Worm (Caenorhabditis elegans) whole organism, young adult: ENCODE results near the gene C36A4.11.

Experiments used
- B0035.1 ChIP-seq: sonication (generic microtip); optimal IDR thresholded peaks from 2 replicates; lab custom pipeline; 2016; ENCODE audit warnings: missing genetic modification characterization, mild to moderate bottlenecking, missing compliant biosample characterization, missing genotype, missing genetic modification reagents
- B0336.3 ChIP-seq: fragments of 200-800 bp; sonication (Bioruptor generic); IDR thresholded peaks from 2 replicates; pipeline ENCODE4 v1.3.6; 2022; ENCODE audit warnings: missing genetic modification characterization, missing compliant biosample characterization
- F22D6.2 ChIP-seq: sonication (generic microtip); optimal IDR thresholded peaks from 2 replicates; lab custom pipeline; 2016; ENCODE audit warnings: mild to moderate bottlenecking, missing genetic modification characterization, missing compliant biosample characterization
- F23B12.7 ChIP-seq: sonication (generic microtip); optimal IDR thresholded peaks from 2 replicates; lab custom pipeline; 2017; ENCODE audit warnings: missing genetic modification characterization, mild to moderate bottlenecking, missing compliant biosample characterization, antibody characterized with exemption, moderate library complexity; ENCODE audit not compliant: insufficient read depth
- F37B4.10 ChIP-seq: fragments of 200-800 bp; sonication (Bioruptor generic); IDR thresholded peaks from 2 replicates; pipeline ENCODE4 v1.3.6; 2022; ENCODE audit warnings: missing genetic modification characterization, missing compliant biosample characterization
- F49E8.2 ChIP-seq: sonication (generic microtip); optimal IDR thresholded peaks from 3 replicates; lab custom pipeline; 2017; ENCODE audit warnings: missing genetic modification characterization, mild to moderate bottlenecking, missing compliant biosample characterization, antibody characterized with exemption, moderate library complexity; ENCODE audit not compliant: insufficient read depth
- K11D2.4 ChIP-seq: fragments of 200-800 bp; sonication (Bioruptor generic); IDR thresholded peaks from 2 replicates; pipeline ENCODE4 v1.3.6; 2022; ENCODE audit warnings: missing genetic modification reagents, missing genetic modification characterization, missing compliant biosample characterization
- T07F8.4 ChIP-seq: sonication (generic microtip); optimal IDR thresholded peaks from 2 replicates; lab custom pipeline; 2016; ENCODE audit warnings: mild to moderate bottlenecking, missing genetic modification characterization, moderate library complexity, missing compliant biosample characterization
- Y95B8A.8 ChIP-seq: fragments of 200-800 bp; sonication (Bioruptor generic); IDR thresholded peaks from 2 replicates; pipeline ENCODE4 v1.3.6; 2022; ENCODE audit warnings: missing genetic modification reagents, missing genetic modification characterization, missing compliant biosample characterization
- ZK185.1 ChIP-seq: sonication (generic microtip); optimal IDR thresholded peaks from 2 replicates; lab custom pipeline; 2016; ENCODE audit warnings: mild to moderate bottlenecking, missing genetic modification characterization, missing compliant biosample characterization; ENCODE audit not compliant: poor library complexity, severe bottlenecking
- ama-1 ChIP-seq, 3 experiments: fragments of 150-350 bp in 1 of 3; sonication (generic microtip) in 2 of 3; optimal IDR thresholded peaks; 2 replicates each; lab custom pipeline; 2014 to 2018; ENCODE audit warnings: missing biosample characterization in 2 of 3, missing genetic modification characterization in 2 of 3, missing genetic modification reagents in 2 of 3
- aptf-2 ChIP-seq: fragments of 200-800 bp; sonication (Bioruptor generic); conservative IDR thresholded peaks from 2 replicates; pipeline ENCODE4 v1.3.6; 2022; ENCODE audit warnings: missing genetic modification reagents, missing genetic modification characterization, missing compliant biosample characterization
- aptf-3 ChIP-seq: fragments of 200-800 bp; sonication (Bioruptor generic); IDR thresholded peaks from 2 replicates; pipeline ENCODE4 v1.3.6; 2022; ENCODE audit warnings: missing genetic modification characterization, missing compliant biosample characterization
- attf-5 ChIP-seq: fragments of 200-800 bp; sonication (Bioruptor generic); optimal IDR thresholded peaks from 2 replicates; lab custom pipeline; 2018; ENCODE audit warnings: mild to moderate bottlenecking, missing genetic modification characterization, missing compliant biosample characterization
- cebp-1 ChIP-seq, 2 experiments: fragments of 200-800 bp in 1 of 2; sonication (Bioruptor generic) in 1 of 2; sonication (generic microtip) in 1 of 2; IDR thresholded peaks in 1 of 2; optimal IDR thresholded peaks in 1 of 2; 2 replicates each; pipeline versions ENCODE4 v1.3.6 to Lab custom; 2017 to 2022; ENCODE audit warnings: missing compliant biosample characterization in 2 of 2, missing genetic modification characterization in 2 of 2, mild to moderate bottlenecking in 1 of 2, missing genetic modification reagents in 1 of 2, moderate library complexity in 1 of 2
- cebp-2 ChIP-seq: fragments of 200-800 bp; sonication (Bioruptor generic); IDR thresholded peaks from 2 replicates; pipeline ENCODE4 v1.3.6; 2022; ENCODE audit warnings: missing genetic modification characterization, missing compliant biosample characterization
- ceh-27 ChIP-seq: fragments of 200-800 bp; sonication (Bioruptor generic); optimal IDR thresholded peaks from 2 replicates; lab custom pipeline; 2018; ENCODE audit warnings: mild to moderate bottlenecking, missing genetic modification characterization, moderate library complexity, missing compliant biosample characterization
- dox-1 ChIP-seq: fragments of 200-800 bp; sonication (Bioruptor generic); IDR thresholded peaks from 2 replicates; pipeline ENCODE4 v1.3.6; 2022; ENCODE audit warnings: missing genetic modification reagents, missing genetic modification characterization, missing compliant biosample characterization
- egrh-3 ChIP-seq: fragments of 200-800 bp; sonication (Bioruptor generic); IDR thresholded peaks from 2 replicates; pipeline ENCODE4 v1.3.6; 2022; ENCODE audit warnings: missing genetic modification reagents, missing genetic modification characterization, missing compliant biosample characterization
- hmg-1.2 ChIP-seq: fragments of 200-800 bp; sonication (Bioruptor generic); IDR thresholded peaks from 2 replicates; pipeline ENCODE4 v1.3.6; 2022; ENCODE audit warnings: missing genetic modification reagents, missing genetic modification characterization, missing compliant biosample characterization
- let-607 ChIP-seq, 2 experiments: fragments of 200-800 bp in 1 of 2; sonication (Bioruptor generic) in 1 of 2; sonication (generic microtip) in 1 of 2; optimal IDR thresholded peaks; 2 replicates each; lab custom pipeline; 2016 to 2018; ENCODE audit warnings: mild to moderate bottlenecking in 2 of 2, missing compliant biosample characterization in 2 of 2, missing genetic modification characterization in 2 of 2, moderate library complexity in 2 of 2, missing genotype in 1 of 2
- madf-3 ChIP-seq: fragments of 200-800 bp; sonication (Bioruptor generic); IDR thresholded peaks from 2 replicates; pipeline ENCODE4 v1.3.6; 2022; ENCODE audit warnings: missing genetic modification reagents, missing genetic modification characterization, missing compliant biosample characterization
- mel-28 ChIP-seq: sonication (generic microtip); optimal IDR thresholded peaks from 2 replicates; lab custom pipeline; 2016; ENCODE audit warnings: borderline replicate concordance, mild to moderate bottlenecking, missing genetic modification characterization, missing compliant biosample characterization
- nfya-1 ChIP-seq: sonication (generic microtip); optimal IDR thresholded peaks from 2 replicates; lab custom pipeline; 2017; ENCODE audit warnings: antibody characterized with exemption, missing compliant biosample characterization, missing genetic modification characterization, borderline replicate concordance; ENCODE audit not compliant: insufficient read depth
- nfyb-1 ChIP-seq: fragments of 200-800 bp; sonication (Bioruptor generic); IDR thresholded peaks from 2 replicates; pipeline ENCODE4 v1.3.6; 2022; ENCODE audit warnings: missing genetic modification reagents, missing genetic modification characterization, missing compliant biosample characterization
- nhr-120 ChIP-seq: fragments of 200-800 bp; sonication (Bioruptor generic); IDR thresholded peaks from 2 replicates; pipeline ENCODE4 v1.3.6; 2022; ENCODE audit warnings: missing genetic modification characterization, missing compliant biosample characterization
- nhr-80 ChIP-seq: sonication (generic microtip); optimal IDR thresholded peaks from 2 replicates; lab custom pipeline; 2016; ENCODE audit warnings: missing genetic modification characterization, missing compliant biosample characterization
- repo-1 ChIP-seq: sonication (generic microtip); optimal IDR thresholded peaks from 2 replicates; lab custom pipeline; 2017; ENCODE audit warnings: mild to moderate bottlenecking, missing genetic modification characterization, missing compliant biosample characterization
- sea-2 ChIP-seq: fragments of 200-800 bp; sonication (Bioruptor generic); IDR thresholded peaks from 2 replicates; pipeline ENCODE4 v1.3.6; 2022; ENCODE audit warnings: missing genetic modification characterization, missing compliant biosample characterization
- snpc-1.3 ChIP-seq: sonication (generic microtip); optimal IDR thresholded peaks from 2 replicates; lab custom pipeline; 2017; ENCODE audit warnings: missing genetic modification characterization, mild to moderate bottlenecking, missing compliant biosample characterization, antibody characterized with exemption, moderate library complexity, missing genotype, missing genetic modification reagents; ENCODE audit not compliant: insufficient read depth
- snpc-4 ChIP-seq, 5 experiments: fragments of 150-350 bp in 1 of 5; sonication (generic microtip) in 4 of 5; optimal IDR thresholded peaks; 2 replicates each; lab custom pipeline; 2014 to 2018; ENCODE audit warnings: missing genetic modification characterization in 5 of 5, missing biosample characterization in 3 of 5, antibody characterized with exemption in 2 of 5, mild to moderate bottlenecking in 2 of 5, missing compliant biosample characterization in 2 of 5, missing genotype in 2 of 5, moderate library complexity in 2 of 5, missing genetic modification reagents in 1 of 5
- xnd-1 ChIP-seq: sonication (generic microtip); optimal IDR thresholded peaks from 2 replicates; lab custom pipeline; 2016; ENCODE audit warnings: missing genotype, missing genetic modification reagents, missing genetic modification characterization, missing compliant biosample characterization
- zfh-2 ChIP-seq: fragments of 200-800 bp; sonication (Bioruptor generic); conservative IDR thresholded peaks from 2 replicates; pipeline ENCODE4 v1.3.6; 2022; ENCODE audit warnings: missing genetic modification reagents, missing genetic modification characterization, missing compliant biosample characterization
- zim-3 ChIP-seq: sonication (generic microtip); optimal IDR thresholded peaks from 2 replicates; lab custom pipeline; 2017; ENCODE audit warnings: mild to moderate bottlenecking, missing genetic modification characterization, moderate library complexity, missing compliant biosample characterization

Gene C36A4.11

ce11 chrIII:3869292-3869781, 29.0 kb downstream of the C36A4.11 start (continued):
- TF ChIP-seq ama-1 (optimal IDR thresholded peaks at IDR 0.05; lab: Kevin White, UChicago) = no peak
- peak in 1 of 2 experiments; percentile 96 for TF ChIP-seq ama-1 (GFP tag; optimal IDR thresholded peaks at IDR 0.05; lab: Kevin White, UChicago)
- TF ChIP-seq repo-1 (tag; lab: Kevin White, UChicago) = peak; percentile 74
- peak; percentile 89 for TF ChIP-seq madf-3
- TF ChIP-seq nfyb-1 (GFP tag; lab: Robert Waterston, UW) = peak; percentile 78
- TF ChIP-seq cebp-2 (GFP tag; lab: Robert Waterston, UW) = peak; percentile 73; the same call in 1 of the 2 replicates
- TF ChIP-seq, all 124 proteins: peak for 85

ce11 chrIII:3871763-3872486, 31.5 kb downstream of the C36A4.11 start:
- TF ChIP-seq zim-3 = peak; percentile 29
- TF ChIP-seq nhr-80 (tag; lab: Kevin White, UChicago) = peak; percentile 53
- 0 out of 2 replicates have a peak, but pooled peaks have one; percentile 63 for TF ChIP-seq cebp-2 (GFP tag; lab: Robert Waterston, UW)
- TF ChIP-seq sea-2 (GFP tag; lab: Robert Waterston, UW) = no peak
- TF ChIP-seq Y95B8A.8 (GFP tag; lab: Robert Waterston, UW) = 0 out of 2 replicates have a peak, but pooled peaks have one; percentile 30
- peak; percentile 16; the same call in 1 of the 2 replicates for TF ChIP-seq dox-1 (GFP tag; lab: Robert Waterston, UW)
- no peak for TF ChIP-seq F22D6.2 (tag; lab: Kevin White, UChicago)

DNA sequence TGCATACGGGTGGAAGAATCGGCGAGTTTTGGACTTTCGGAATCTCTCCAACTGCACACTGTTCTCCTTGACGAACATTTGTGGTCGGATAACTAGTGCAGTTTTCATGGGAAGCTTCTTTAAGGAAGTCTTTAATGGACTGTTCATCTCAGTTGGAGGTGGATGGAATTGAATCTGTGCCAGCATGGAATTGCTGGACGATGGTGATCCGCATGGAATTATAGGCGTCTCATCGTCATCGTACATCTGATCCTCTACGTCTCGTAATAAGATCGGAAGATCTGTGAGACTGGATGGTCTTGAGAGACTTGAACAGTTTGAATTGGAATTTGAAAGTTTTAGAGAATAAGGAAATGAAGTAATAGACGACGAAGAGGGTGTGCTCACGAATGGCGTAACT, 32.6 kb downstream of the C36A4.11 start:
- TF ChIP-seq mel-28 (tag; lab: Kevin White, UChicago) (no peak), ama-1 (optimal IDR thresholded peaks at IDR 0.05; lab: Kevin White, UChicago) (peak; percentile 5), ama-1 (GFP tag; optimal IDR thresholded peaks at IDR 0.05; lab: Kevin White, UChicago) (no peak)

DNA sequence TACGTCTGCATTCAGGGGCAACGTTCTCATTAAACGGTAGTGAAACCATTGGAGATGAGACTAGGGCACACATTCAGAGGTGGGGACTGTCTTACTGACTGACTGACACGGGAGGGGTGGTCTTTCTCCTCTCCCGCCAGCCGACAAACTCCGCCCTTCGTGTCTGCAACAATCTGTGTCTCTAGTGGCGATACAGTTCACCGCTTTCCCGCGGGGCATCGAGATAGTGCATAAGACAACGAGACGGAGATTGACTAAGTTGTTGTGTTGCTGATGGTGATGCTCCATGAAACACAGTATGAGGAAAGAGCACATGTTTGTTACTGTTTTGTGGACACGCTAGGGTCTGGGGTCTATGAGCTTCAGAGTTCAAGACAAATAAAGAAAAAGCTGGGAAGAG, 33.0 kb downstream of the C36A4.11 start:
- TF ChIP-seq ZK185.1 (no peak), attf-5 (peak; percentile 31), aptf-2 (GFP tag; lab: Robert Waterston, UW) (no peak), F37B4.10 (GFP tag; lab: Robert Waterston, UW) (no peak), F49E8.2 (tag; lab: Kevin White, UChicago) (no peak), snpc-1.3 (tag; lab: Kevin White, UChicago) (no peak), madf-3 (0 out of 2 replicates have a peak, but pooled peaks have one; percentile 5), aptf-3 (GFP tag; lab: Robert Waterston, UW) (no peak), B0336.3 (GFP tag; lab: Robert Waterston, UW) (no peak), T07F8.4 (tag; lab: Kevin White, UChicago) (no peak), ceh-27 (GFP tag; lab: Kevin White, UChicago) (peak; percentile 32), let-607 (tag; optimal IDR thresholded peaks at IDR 0.05; lab: Kevin White, UChicago) (no peak), nfya-1 (tag; lab: Kevin White, UChicago) (no peak), egrh-3 (GFP tag; lab: Robert Waterston, UW) (0 out of 2 replicates have a peak, but pooled peaks have one; percentile 5), K11D2.4 (GFP tag; lab: Robert Waterston, UW) (no peak), nhr-120 (no peak), xnd-1 (no peak), F23B12.7 (no peak), hmg-1.2 (GFP tag; lab: Robert Waterston, UW) (peak; percentile 46; the same call in 1 of the 2 replicates), snpc-4 (GFP tag; optimal IDR thresholded peaks at IDR 0.05; lab: Kevin White, UChicago) (no peak), snpc-4 (tag; optimal IDR thresholded peaks at IDR 0.05; lab: Kevin White, UChicago) (peak in 2 of 4 experiments; percentile 10 to 15), nhr-80 (tag; lab: Kevin White, UChicago) (peak; percentile 74), Y95B8A.8 (GFP tag; lab: Robert Waterston, UW) (0 out of 2 replicates have a peak, but pooled peaks have one; percentile 39), cebp-1 (GFP tag; IDR thresholded peaks at IDR 0.05; lab: Robert Waterston, UW) (no peak), cebp-1 (tag; optimal IDR thresholded peaks at IDR 0.05; lab: Kevin White, UChicago) (peak; percentile 58), zfh-2 (GFP tag; lab: Robert Waterston, UW) (peak; percentile 90), B0035.1 (tag; lab: Kevin White, UChicago) (no peak)
